Fruit fly (Drosophila melanogaster) whole organism, prepupa: ENCODE data around the gene CG7607.

Experiments used
- Blimp-1 ChIP-seq: fragments of 200-800 bp; sonication (Bioruptor generic); optimal IDR thresholded peaks from 3 replicates; lab custom pipeline; 2017; ENCODE audit warnings: missing biosample characterization, missing genetic modification characterization, mild to moderate bottlenecking, moderate library complexity, missing genetic modification reagents
- CG10631 ChIP-seq: fragments of 200-800 bp; sonication (Bioruptor generic); optimal IDR thresholded peaks from 2 replicates; lab custom pipeline; 2016; ENCODE audit warnings: missing biosample characterization, missing genetic modification characterization
- CG11294 ChIP-seq: fragments of 200-800 bp; sonication (Bioruptor generic); IDR thresholded peaks from 2 replicates; pipeline ENCODE4 v1.3.6; 2022; ENCODE audit warnings: missing biosample characterization, missing genetic modification characterization
- CG11762 ChIP-seq: fragments of 200-800 bp; sonication (Bioruptor generic); optimal IDR thresholded peaks from 3 replicates; lab custom pipeline; 2016; ENCODE audit warnings: missing biosample characterization, missing genetic modification characterization; ENCODE audit not compliant: insufficient read depth
- CG11902 ChIP-seq: fragments of 200-800 bp; sonication (Bioruptor generic); optimal IDR thresholded peaks from 3 replicates; lab custom pipeline; 2016; ENCODE audit warnings: missing biosample characterization, missing genetic modification characterization
- CG15336 ChIP-seq: fragments of 200-800 bp; sonication (Bioruptor generic); IDR thresholded peaks from 2 replicates; pipeline ENCODE4 v1.3.6; 2022; ENCODE audit warnings: missing biosample characterization, missing genetic modification characterization
- CG1621 ChIP-seq: fragments of 200-800 bp; sonication (Bioruptor generic); optimal IDR thresholded peaks from 3 replicates; lab custom pipeline; 2018; ENCODE audit warnings: missing biosample characterization, mild to moderate bottlenecking, missing genetic modification characterization
- CG16779 ChIP-seq: fragments of 200-800 bp; sonication (Bioruptor generic); optimal IDR thresholded peaks from 3 replicates; lab custom pipeline; 2017; ENCODE audit warnings: missing biosample characterization, mild to moderate bottlenecking, missing genetic modification characterization
- CG31627 ChIP-seq: fragments of 200-800 bp; sonication (Bioruptor generic); optimal IDR thresholded peaks from 3 replicates; lab custom pipeline; 2016; ENCODE audit warnings: missing biosample characterization, missing genetic modification characterization
- CG34406 ChIP-seq: fragments of 200-800 bp; sonication (Bioruptor generic); optimal IDR thresholded peaks from 3 replicates; lab custom pipeline; 2016; ENCODE audit warnings: missing biosample characterization, missing genetic modification characterization
- CG3919 ChIP-seq: fragments of 200-800 bp; sonication (Bioruptor generic); optimal IDR thresholded peaks from 3 replicates; lab custom pipeline; 2016; ENCODE audit warnings: missing biosample characterization, missing genetic modification characterization
- CG4318 ChIP-seq: fragments of 200-800 bp; sonication (Bioruptor generic); optimal IDR thresholded peaks from 3 replicates; lab custom pipeline; 2017; ENCODE audit warnings: missing biosample characterization, mild to moderate bottlenecking, missing genetic modification characterization
- CG6163 ChIP-seq: fragments of 200-800 bp; sonication (Bioruptor generic); IDR thresholded peaks from 3 replicates; pipeline ENCODE4 v1.3.6; 2022; ENCODE audit warnings: missing biosample characterization, missing genetic modification characterization
- CG6276 ChIP-seq: fragments of 200-800 bp; sonication (Bioruptor generic); optimal IDR thresholded peaks from 2 replicates; lab custom pipeline; 2017; ENCODE audit warnings: missing biosample characterization, mild to moderate bottlenecking, missing genetic modification characterization
- CG6792 ChIP-seq: fragments of 200-800 bp; sonication (Bioruptor generic); optimal IDR thresholded peaks from 3 replicates; lab custom pipeline; 2016; ENCODE audit warnings: missing biosample characterization, missing genetic modification characterization
- CG6808 ChIP-seq: fragments of 200-800 bp; sonication (Bioruptor generic); optimal IDR thresholded peaks from 3 replicates; lab custom pipeline; 2017; ENCODE audit warnings: missing biosample characterization, missing genetic modification characterization, mild to moderate bottlenecking, moderate library complexity, missing genetic modification reagents
- CG6854 ChIP-seq: fragments of 200-800 bp; sonication (Bioruptor generic); optimal IDR thresholded peaks from 2 replicates; lab custom pipeline; 2017; ENCODE audit warnings: missing biosample characterization, mild to moderate bottlenecking, missing genetic modification characterization
- CG7368 ChIP-seq: fragments of 200-800 bp; sonication (Bioruptor generic); optimal IDR thresholded peaks from 3 replicates; lab custom pipeline; 2016; ENCODE audit warnings: missing biosample characterization, missing genetic modification characterization
- CG8119 ChIP-seq: fragments of 200-800 bp; sonication (Bioruptor generic); IDR thresholded peaks from 3 replicates; pipeline ENCODE4 v1.3.6; 2022; ENCODE audit warnings: missing biosample characterization, missing genetic modification characterization
- CG8319 ChIP-seq: fragments of 200-800 bp; sonication (Bioruptor generic); optimal IDR thresholded peaks from 3 replicates; lab custom pipeline; 2016; ENCODE audit warnings: missing biosample characterization, missing genetic modification characterization
- CG9139 ChIP-seq: fragments of 200-800 bp; sonication (Bioruptor generic); optimal IDR thresholded peaks from 3 replicates; lab custom pipeline; 2017; ENCODE audit warnings: missing biosample characterization, mild to moderate bottlenecking, missing genetic modification characterization
- Eip75B ChIP-seq: fragments of 200-800 bp; sonication (Bioruptor generic); optimal IDR thresholded peaks from 3 replicates; lab custom pipeline; 2016; ENCODE audit warnings: missing biosample characterization, missing genetic modification characterization
- Eip78C ChIP-seq: fragments of 200-800 bp; sonication (Bioruptor generic); peaks from one replicate; lab custom pipeline; 2016; ENCODE audit warnings: missing biosample characterization, missing genetic modification characterization
- Eip93F ChIP-seq: fragments of 200-800 bp; sonication (Bioruptor generic); optimal IDR thresholded peaks from 2 replicates; lab custom pipeline; 2016; ENCODE audit warnings: missing biosample characterization, mild to moderate bottlenecking, missing genetic modification characterization
- Ets21C ChIP-seq: fragments of 200-800 bp; sonication (Bioruptor generic); optimal IDR thresholded peaks from 3 replicates; lab custom pipeline; 2016; ENCODE audit warnings: missing biosample characterization, missing genetic modification characterization
- Gug ChIP-seq: fragments of 200-800 bp; sonication (Bioruptor generic); IDR thresholded peaks from 2 replicates; pipeline ENCODE4 v1.3.6; 2022; ENCODE audit warnings: missing biosample characterization, missing genetic modification characterization
- Hr38 ChIP-seq: sonication (Bioruptor generic); optimal IDR thresholded peaks from 2 replicates; lab custom pipeline; 2016; ENCODE audit warnings: missing biosample characterization, missing genetic modification characterization
- Hr4 ChIP-seq: fragments of 200-800 bp; sonication (Bioruptor generic); optimal IDR thresholded peaks from 3 replicates; lab custom pipeline; 2016; ENCODE audit warnings: missing biosample characterization, missing genetic modification characterization
- Lpt ChIP-seq: fragments of 200-800 bp; sonication (Bioruptor generic); optimal IDR thresholded peaks from 3 replicates; lab custom pipeline; 2016; ENCODE audit warnings: missing biosample characterization, missing genetic modification characterization
- Met ChIP-seq: fragments of 200-800 bp; sonication (Bioruptor generic); optimal IDR thresholded peaks from 3 replicates; lab custom pipeline; 2016; ENCODE audit warnings: missing biosample characterization, missing genetic modification characterization
- Smox ChIP-seq: fragments of 200-800 bp; sonication (Bioruptor generic); optimal IDR thresholded peaks from 3 replicates; lab custom pipeline; 2016; ENCODE audit warnings: missing biosample characterization, missing genetic modification characterization
- Sox14 ChIP-seq: fragments of 200-800 bp; sonication (Bioruptor generic); optimal IDR thresholded peaks from 3 replicates; lab custom pipeline; 2016; ENCODE audit warnings: missing biosample characterization, missing genetic modification characterization
- Sox15 ChIP-seq: fragments of 200-800 bp; sonication (Bioruptor generic); optimal IDR thresholded peaks from 3 replicates; lab custom pipeline; 2016; ENCODE audit warnings: missing biosample characterization, missing genetic modification characterization
- achi ChIP-seq: fragments of 200-800 bp; sonication (Bioruptor generic); optimal IDR thresholded peaks from 3 replicates; lab custom pipeline; 2016; ENCODE audit warnings: missing biosample characterization, missing genetic modification characterization
- acj6 ChIP-seq: fragments of 200-800 bp; sonication (Bioruptor generic); optimal IDR thresholded peaks from 3 replicates; lab custom pipeline; 2016; ENCODE audit warnings: missing biosample characterization, missing genetic modification characterization
- cyc ChIP-seq: fragments of 200-800 bp; sonication (Bioruptor generic); optimal IDR thresholded peaks from 3 replicates; lab custom pipeline; 2016; ENCODE audit warnings: missing biosample characterization, missing genetic modification characterization
- dac ChIP-seq: fragments of 200-800 bp; sonication (Bioruptor generic); optimal IDR thresholded peaks from 2 replicates; lab custom pipeline; 2017; ENCODE audit warnings: missing biosample characterization, mild to moderate bottlenecking, missing genetic modification characterization
- dsx ChIP-seq: fragments of 200-800 bp; optimal IDR thresholded peaks from 3 replicates; lab custom pipeline; 2019; ENCODE audit warnings: missing biosample characterization, mild to moderate bottlenecking, missing genetic modification characterization, moderate library complexity; ENCODE audit not compliant: poor library complexity, severe bottlenecking
- eg ChIP-seq: fragments of 200-800 bp; sonication (Bioruptor generic); IDR thresholded peaks from 3 replicates; pipeline ENCODE4 v1.3.6; 2022; ENCODE audit warnings: missing biosample characterization, missing genetic modification characterization
- esn ChIP-seq: fragments of 200-800 bp; sonication (Bioruptor generic); optimal IDR thresholded peaks from 2 replicates; lab custom pipeline; 2016; ENCODE audit warnings: missing biosample characterization, mild to moderate bottlenecking, missing genetic modification characterization, moderate library complexity
- fd59A ChIP-seq: fragments of 200-800 bp; sonication (Bioruptor generic); optimal IDR thresholded peaks from 2 replicates; lab custom pipeline; 2017; ENCODE audit warnings: missing biosample characterization, mild to moderate bottlenecking, missing genetic modification characterization, missing genetic modification reagents
- fd85E ChIP-seq: fragments of 200-800 bp; sonication (Bioruptor generic); optimal IDR thresholded peaks from 3 replicates; lab custom pipeline; 2016; ENCODE audit warnings: missing biosample characterization, missing genetic modification characterization
- fkh ChIP-seq: fragments of 200-800 bp; sonication (Bioruptor generic); optimal IDR thresholded peaks from 3 replicates; lab custom pipeline; 2017; ENCODE audit warnings: missing biosample characterization, mild to moderate bottlenecking, missing genetic modification characterization, moderate library complexity
- net ChIP-seq: fragments of 200-800 bp; sonication (Bioruptor generic); optimal IDR thresholded peaks from 3 replicates; lab custom pipeline; 2016; ENCODE audit warnings: missing biosample characterization, missing genetic modification characterization
- pdm3 ChIP-seq: fragments of 200-800 bp; sonication (Bioruptor generic); optimal IDR thresholded peaks from 3 replicates; lab custom pipeline; 2016; ENCODE audit warnings: missing biosample characterization, missing genetic modification characterization
- salr ChIP-seq, 2 experiments: fragments of 200-800 bp; sonication (Bioruptor generic); optimal IDR thresholded peaks; 3 replicates each; lab custom pipeline; 2016 to 2018; ENCODE audit warnings: missing biosample characterization in 2 of 2, missing genetic modification characterization in 2 of 2, mild to moderate bottlenecking in 1 of 2
- spab ChIP-seq: fragments of 200-800 bp; sonication (Bioruptor generic); optimal IDR thresholded peaks from 2 replicates; lab custom pipeline; 2017; ENCODE audit warnings: missing biosample characterization, mild to moderate bottlenecking, missing genetic modification characterization, missing genetic modification reagents
- svp ChIP-seq: fragments of 200-800 bp; sonication (Bioruptor generic); peaks from one replicate; lab custom pipeline; 2016; ENCODE audit warnings: missing biosample characterization, missing genetic modification characterization
- topi ChIP-seq: fragments of 200-800 bp; sonication (Bioruptor generic); optimal IDR thresholded peaks from 3 replicates; lab custom pipeline; 2016; ENCODE audit warnings: missing biosample characterization, missing genetic modification characterization
- vri ChIP-seq: fragments of 200-800 bp; sonication (Bioruptor generic); optimal IDR thresholded peaks from 3 replicates; lab custom pipeline; 2016; ENCODE audit warnings: missing biosample characterization, mild to moderate bottlenecking, missing genetic modification characterization

CG7607 gene

DNA sequence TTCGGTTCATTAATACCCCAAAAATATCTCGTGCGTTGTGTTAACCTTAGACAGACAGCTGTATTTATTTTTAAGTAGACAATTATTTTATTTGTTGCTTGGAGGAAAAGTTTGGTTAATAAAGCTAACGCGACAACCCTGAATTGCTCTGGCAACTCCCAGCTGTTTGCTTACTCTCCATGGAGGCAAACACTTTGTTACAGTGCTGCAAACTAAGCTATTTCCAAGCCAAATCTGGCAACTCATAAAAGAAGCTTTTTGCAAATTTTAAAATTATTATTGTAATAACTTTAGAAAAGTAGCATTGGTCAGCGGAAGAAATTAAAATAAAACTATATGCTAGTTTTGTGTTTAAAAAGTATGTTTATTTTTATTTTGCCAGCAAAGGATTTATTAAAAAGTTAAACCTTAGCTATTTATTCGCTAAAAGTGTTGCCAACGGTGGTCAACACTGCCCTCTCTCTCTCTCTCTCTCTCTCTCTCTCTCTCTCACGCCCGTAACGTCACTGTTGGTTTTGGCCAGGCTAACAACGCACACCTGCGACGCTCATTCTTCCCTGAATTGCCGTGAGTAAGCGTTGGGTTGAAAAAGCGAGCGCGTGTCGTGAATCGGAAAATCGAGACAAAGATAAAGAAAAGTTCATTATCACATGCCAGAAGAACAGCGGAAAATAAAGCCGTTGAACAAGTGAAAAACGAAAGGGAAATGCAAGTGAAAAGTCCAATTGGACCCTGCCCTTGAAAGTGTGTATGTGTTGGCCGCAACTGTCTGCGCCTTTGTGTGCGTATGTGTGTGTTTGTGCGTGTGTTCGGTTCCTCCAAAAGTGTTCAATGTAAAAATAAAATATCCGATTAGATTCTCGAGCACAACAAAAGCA, 16.1 kb downstream of the CG7607 start:
- TF ChIP-seq fkh (GFP tag; lab: Kevin White, UChicago) (peak; percentile 97), esn (GFP tag; lab: Kevin White, UChicago) (peak; percentile 97), Ets21C (GFP tag; lab: Kevin White, UChicago) (peak; percentile 93), CG7368 (GFP tag; lab: Kevin White, UChicago) (peak; percentile 95), CG16779 (tag; lab: Kevin White, UChicago) (peak; percentile 73), dac (GFP tag; lab: Kevin White, UChicago) (peak; percentile 78), cyc (GFP tag; lab: Kevin White, UChicago) (peak; percentile 94), Gug (peak; percentile 94), CG15336 (GFP tag; lab: Robert Waterston, UW) (peak; percentile 96), fd85E (GFP tag; lab: Kevin White, UChicago) (peak; percentile 91), Sox14 (GFP tag; lab: Kevin White, UChicago) (peak; percentile 97), CG31627 (GFP tag; lab: Kevin White, UChicago) (peak; percentile 96), CG6163 (GFP tag; lab: Robert Waterston, UW) (peak; percentile 98), Hr4 (peak; percentile 93), Eip78C (peak; percentile 98), fd59A (GFP tag; lab: Kevin White, UChicago) (peak; percentile 67), spab (GFP tag; lab: Kevin White, UChicago) (peak; percentile 76), achi (GFP tag; lab: Kevin White, UChicago) (peak; percentile 94), CG11762 (GFP tag; lab: Kevin White, UChicago) (peak; percentile 92), CG34406 (GFP tag; lab: Kevin White, UChicago) (peak; percentile 90), Hr38 (GFP tag; lab: Kevin White, UChicago) (peak; percentile 35), topi (GFP tag; lab: Kevin White, UChicago) (peak; percentile 96), CG6808 (GFP tag; lab: Kevin White, UChicago) (peak; percentile 87), CG1621 (peak; percentile 85), vri (GFP tag; lab: Kevin White, UChicago) (peak; percentile 92), Eip93F (GFP tag; lab: Kevin White, UChicago) (peak; percentile 84), CG10631 (GFP tag; lab: Kevin White, UChicago) (peak; percentile 93), CG3919 (GFP tag; lab: Kevin White, UChicago) (peak; percentile 97), CG9139 (GFP tag; lab: Kevin White, UChicago) (peak; percentile 70), Eip75B (GFP tag; lab: Kevin White, UChicago) (peak; percentile 96), svp (GFP tag; lab: Kevin White, UChicago) (peak; percentile 97), dsx (GFP tag; lab: Kevin White, UChicago) (peak; percentile 78), acj6 (GFP tag; lab: Kevin White, UChicago) (peak; percentile 92), CG6276 (GFP tag; lab: Kevin White, UChicago) (peak; percentile 89), CG11902 (GFP tag; lab: Kevin White, UChicago) (peak; percentile 89), salr (GFP tag; optimal IDR thresholded peaks at IDR 0.05; lab: Kevin White, UChicago) (peak; percentile 81 to 91), pdm3 (GFP tag; lab: Kevin White, UChicago) (peak; percentile 95), CG4318 (no peak), CG6792 (peak; percentile 96), Blimp-1 (peak; percentile 76), net (peak; percentile 95), eg (GFP tag; lab: Robert Waterston, UW) (peak; percentile 99), CG8319 (GFP tag; lab: Kevin White, UChicago) (peak; percentile 92), Sox15 (GFP tag; lab: Kevin White, UChicago) (peak; percentile 86), CG8119 (GFP tag; lab: Robert Waterston, UW) (peak; percentile 96), CG6854 (GFP tag; lab: Kevin White, UChicago) (peak; percentile 83), CG11294 (GFP tag; lab: Robert Waterston, UW) (peak; percentile 93), Met (peak; percentile 94), Lpt (GFP tag; lab: Kevin White, UChicago) (peak; percentile 89), Smox (GFP tag; lab: Kevin White, UChicago) (peak; percentile 94)
